Fruit fly (Drosophila melanogaster) whole organism, embryonic: ENCODE measurements around the gene Prx5.

Source experiments
- Atf-2 ChIP-seq: fragments of 200-800 bp; sonication (Bioruptor generic); optimal IDR thresholded peaks from 2 replicates; lab custom pipeline; 2016; ENCODE audit warnings: missing biosample characterization, missing genetic modification characterization
- C15 ChIP-seq: fragments of 200-800 bp; sonication (Bioruptor generic); IDR thresholded peaks from 3 replicates; pipeline ENCODE4 v1.3.6; 2022; ENCODE audit warnings: missing biosample characterization, missing genetic modification characterization
- pan ChIP-seq, 4 experiments: fragments of >200 bp in 3 of 4; fragments of 200-800 bp in 1 of 4; sonication (Bioruptor generic) in 1 of 4; optimal IDR thresholded peaks in 3 of 4; IDR thresholded peaks in 1 of 4; 2 replicates each; pipeline versions ENCODE4 v1.3.6 to Lab custom; 2017 to 2022; ENCODE audit warnings: missing biosample characterization in 2 of 4, missing genetic modification characterization in 2 of 4, mixed read lengths in 1 of 4
- scrt ChIP-seq: fragments of 200-800 bp; sonication (Bioruptor generic); optimal IDR thresholded peaks from 2 replicates; lab custom pipeline; 2018; ENCODE audit warnings: missing biosample characterization, mild to moderate bottlenecking, missing genetic modification characterization, moderate library complexity

DNA sequence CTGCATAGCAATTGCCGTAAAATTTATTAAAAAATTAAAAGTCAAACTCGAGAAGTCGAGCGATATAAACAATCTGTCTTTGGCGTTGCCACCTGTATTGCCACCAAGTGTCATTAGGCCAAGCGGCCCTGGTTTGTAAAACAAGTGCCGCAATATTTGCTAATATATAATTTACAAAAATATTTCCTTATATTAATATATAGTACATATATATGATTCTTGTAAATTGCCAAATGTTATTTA, at the start of gene Prx5, which contains the start of gene CG7215:
- TF ChIP-seq Atf-2 = no peak
- no peak for TF ChIP-seq C15 (GFP tag; lab: Robert Waterston, UW)
- TF ChIP-seq scrt (GFP tag; lab: Kevin White, UChicago) = no peak
- TF ChIP-seq pan (optimal IDR thresholded peaks at IDR 0.05; lab: Kevin White, UChicago) = no peak
- TF ChIP-seq pan (GFP tag; optimal IDR thresholded peaks at IDR 0.05 in 1 of 2, IDR thresholded peaks at IDR 0.05 in 1 of 2) = no peak
